Worm (Caenorhabditis elegans) whole organism, L4/young adult: ENCODE data around the gene cux-7.

Experiments
- dao-5 ChIP-seq: sonication (generic microtip); optimal IDR thresholded peaks from 2 replicates; lab custom pipeline; 2016; ENCODE audit warnings: missing genotype, missing genetic modification characterization, moderate library complexity, missing compliant biosample characterization
- him-1 ChIP-seq: sonication (generic microtip); optimal IDR thresholded peaks from 2 replicates; lab custom pipeline; 2016; ENCODE audit warnings: missing genotype, missing genetic modification reagents, missing genetic modification characterization, missing compliant biosample characterization

ce11 chrIII:7531385-7531784, 10.7 kb upstream of the cux-7 start:
- TF ChIP-seq him-1 (tag; lab: Kevin White, UChicago) (no peak), dao-5 (tag; lab: Kevin White, UChicago) (no peak)
